Worm (Caenorhabditis elegans) whole organism, young adult: ENCODE results near the gene K04C2.7.

Experiments
- Y53G8AR.9 ChIP-seq: fragments of 200-800 bp; sonication (Bioruptor generic); conservative IDR thresholded peaks from 2 replicates; pipeline ENCODE4 v1.3.6; 2022; ENCODE audit warnings: missing genetic modification reagents, missing genetic modification characterization, missing compliant biosample characterization
- rec-8 ChIP-seq, 2 experiments: sonication (generic microtip); optimal IDR thresholded peaks; 2 replicates each; lab custom pipeline; 2016; ENCODE audit warnings: mild to moderate bottlenecking in 2 of 2, missing genetic modification characterization in 2 of 2, missing genetic modification reagents in 2 of 2, missing genotype in 2 of 2, missing biosample characterization in 1 of 2, missing compliant biosample characterization in 1 of 2, moderate library complexity in 1 of 2

- TF ChIP-seq rec-8 (tag; optimal IDR thresholded peaks at IDR 0.05; lab: Kevin White, UChicago), result no peak
- no peak for TF ChIP-seq Y53G8AR.9
Measured at ce11 chrIII:6906409-6906808, 25.5 kb downstream of the K04C2.7 start, which contains the start of gene T07E3.2.
